Worm (Caenorhabditis elegans) whole organism, L1 larva: ENCODE measurements around the gene srh-137.

ENCODE experiments used
- jun-1 ChIP-seq: fragments of 150-350 bp; optimal IDR thresholded peaks from 2 replicates; lab custom pipeline; 2014; ENCODE audit warnings: missing biosample characterization, missing genetic modification reagents, missing genetic modification characterization

The srh-137 gene

ce11 chrV:16666647-16667046 is 49.8 kb downstream of the srh-137 start, which contains the start of gene F14F8.14:
F14F8.14 (minus strand) TSS chrV:16666747.
- no peak for TF ChIP-seq jun-1 (tag; lab: Kevin White, UChicago)
